Worm (Caenorhabditis elegans) whole organism, mixed stage, embryonic: ENCODE measurements around the gene F36H9.1.
A peak's percentile ranks its signal among the peaks of the same experiment; 100 is the strongest.
"Not testable (repeated sequence)": the region's sequence is repeated elsewhere in the genome, so short reads cannot be mapped to it uniquely, and the experiment has no call there.

Experiments used
- M03D4.4 ChIP-seq: sonication (generic microtip); optimal IDR thresholded peaks from 2 replicates; lab custom pipeline; 2017; ENCODE audit warnings: mild to moderate bottlenecking, missing genetic modification characterization, missing compliant biosample characterization
- bed-3 ChIP-seq: fragments of 200-800 bp; sonication (Bioruptor generic); optimal IDR thresholded peaks from 3 replicates; lab custom pipeline; 2018; ENCODE audit warnings: mild to moderate bottlenecking, missing genetic modification characterization, moderate library complexity, missing compliant biosample characterization
- blmp-1 ChIP-seq: fragments of 150-350 bp; optimal IDR thresholded peaks from 2 replicates; lab custom pipeline; 2014; ENCODE audit warnings: missing biosample characterization, missing genetic modification characterization
- ceh-39 ChIP-seq: fragments of 150-350 bp; optimal IDR thresholded peaks from 2 replicates; lab custom pipeline; 2014; ENCODE audit warnings: missing biosample characterization, missing genetic modification characterization
- ceh-43 ChIP-seq: fragments of 200-800 bp; sonication (Bioruptor generic); optimal IDR thresholded peaks from 2 replicates; lab custom pipeline; 2018; ENCODE audit warnings: mild to moderate bottlenecking, missing genetic modification characterization, moderate library complexity, missing compliant biosample characterization
- ceh-83 ChIP-seq: fragments of 200-800 bp; sonication (Bioruptor generic); optimal IDR thresholded peaks from 2 replicates; lab custom pipeline; 2018; ENCODE audit warnings: mild to moderate bottlenecking, missing genetic modification characterization, missing compliant biosample characterization
- ces-1 ChIP-seq: fragments of 150-350 bp; optimal IDR thresholded peaks from 2 replicates; lab custom pipeline; 2014; ENCODE audit warnings: missing biosample characterization, missing genetic modification reagents, missing genetic modification characterization
- cnd-1 ChIP-seq: fragments of 200-800 bp; sonication (Bioruptor generic); optimal IDR thresholded peaks from 2 replicates; lab custom pipeline; 2018; ENCODE audit warnings: mild to moderate bottlenecking, missing genetic modification characterization, missing compliant biosample characterization
- drap-1 ChIP-seq: fragments of 200-800 bp; sonication (Bioruptor generic); optimal IDR thresholded peaks from 3 replicates; lab custom pipeline; 2018; ENCODE audit warnings: mild to moderate bottlenecking, missing genetic modification characterization, missing compliant biosample characterization
- elt-1 ChIP-seq: sonication (generic microtip); optimal IDR thresholded peaks from 2 replicates; lab custom pipeline; 2017; ENCODE audit warnings: missing genetic modification characterization, mild to moderate bottlenecking, missing compliant biosample characterization, antibody characterized with exemption, moderate library complexity, borderline replicate concordance; ENCODE audit not compliant: insufficient read depth
- elt-3 ChIP-seq: fragments of 150-350 bp; optimal IDR thresholded peaks from 2 replicates; lab custom pipeline; 2014; ENCODE audit warnings: missing biosample characterization, missing genetic modification characterization
- flh-1 ChIP-seq: fragments of 200-800 bp; sonication (Bioruptor generic); optimal IDR thresholded peaks from 2 replicates; lab custom pipeline; 2018; ENCODE audit warnings: mild to moderate bottlenecking, missing genetic modification characterization, moderate library complexity, missing compliant biosample characterization
- ham-2 ChIP-seq: fragments of 200-800 bp; sonication (Bioruptor generic); optimal IDR thresholded peaks from 2 replicates; lab custom pipeline; 2018; ENCODE audit warnings: mild to moderate bottlenecking, missing genetic modification characterization, missing compliant biosample characterization
- hlh-1 ChIP-seq: fragments of 150-350 bp; optimal IDR thresholded peaks from 2 replicates; lab custom pipeline; 2014; ENCODE audit warnings: missing biosample characterization, missing genetic modification reagents, missing genetic modification characterization
- lsy-2 ChIP-seq: fragments of 150-350 bp; optimal IDR thresholded peaks from 2 replicates; lab custom pipeline; 2014; ENCODE audit warnings: missing biosample characterization, missing genetic modification characterization
- mab-5 ChIP-seq: fragments of 150-350 bp; optimal IDR thresholded peaks from 2 replicates; lab custom pipeline; 2014; ENCODE audit warnings: missing biosample characterization, missing genetic modification characterization
- mep-1 ChIP-seq: fragments of 150-350 bp; optimal IDR thresholded peaks from 2 replicates; lab custom pipeline; 2017; ENCODE audit warnings: missing biosample characterization, missing genetic modification reagents, missing genetic modification characterization, inconsistent platforms
- mls-2 ChIP-seq: sonication (generic microtip); optimal IDR thresholded peaks from 2 replicates; lab custom pipeline; 2016; ENCODE audit warnings: mild to moderate bottlenecking, missing genetic modification characterization, moderate library complexity, missing compliant biosample characterization
- nhr-2 ChIP-seq: fragments of 150-350 bp; optimal IDR thresholded peaks from 2 replicates; lab custom pipeline; 2014; ENCODE audit warnings: missing biosample characterization, missing genetic modification characterization
- nhr-237 ChIP-seq: fragments of 150-350 bp; optimal IDR thresholded peaks from 2 replicates; lab custom pipeline; 2014; ENCODE audit warnings: missing biosample characterization, missing genetic modification characterization
- nhr-28 ChIP-seq: fragments of 150-350 bp; optimal IDR thresholded peaks from 2 replicates; lab custom pipeline; 2014; ENCODE audit warnings: missing biosample characterization, missing genetic modification characterization
- nhr-76 ChIP-seq: sonication (generic microtip); optimal IDR thresholded peaks from 2 replicates; lab custom pipeline; 2017; ENCODE audit warnings: missing biosample characterization, missing genetic modification characterization
- pha-4 ChIP-seq: fragments of 150-350 bp; optimal IDR thresholded peaks from 2 replicates; lab custom pipeline; 2018; ENCODE audit warnings: missing biosample characterization, missing genetic modification reagents, missing genetic modification characterization
- snpc-4 ChIP-seq: fragments of 150-350 bp; optimal IDR thresholded peaks from 2 replicates; lab custom pipeline; 2014; ENCODE audit warnings: missing biosample characterization, missing genetic modification characterization
- sptf-1 ChIP-seq: sonication (generic microtip); optimal IDR thresholded peaks from 2 replicates; lab custom pipeline; 2017; ENCODE audit warnings: mild to moderate bottlenecking, missing genetic modification characterization, moderate library complexity, missing compliant biosample characterization
- tbx-8 ChIP-seq: fragments of 200-800 bp; sonication (Bioruptor generic); optimal IDR thresholded peaks from 2 replicates; lab custom pipeline; 2018; ENCODE audit warnings: mild to moderate bottlenecking, missing genetic modification characterization, moderate library complexity, missing compliant biosample characterization
- unc-120 ChIP-seq: sonication (generic microtip); optimal IDR thresholded peaks from 2 replicates; lab custom pipeline; 2017; ENCODE audit warnings: missing genetic modification characterization, missing compliant biosample characterization; ENCODE audit not compliant: poor library complexity, severe bottlenecking
- unc-62 ChIP-seq: fragments of 150-350 bp; optimal IDR thresholded peaks from 2 replicates; lab custom pipeline; 2014; ENCODE audit warnings: missing biosample characterization, missing genetic modification reagents, missing genetic modification characterization
- ztf-11 ChIP-seq: fragments of 150-350 bp; optimal IDR thresholded peaks from 2 replicates; lab custom pipeline; 2014; ENCODE audit warnings: missing biosample characterization, missing genetic modification characterization

Gene F36H9.1

DNA sequence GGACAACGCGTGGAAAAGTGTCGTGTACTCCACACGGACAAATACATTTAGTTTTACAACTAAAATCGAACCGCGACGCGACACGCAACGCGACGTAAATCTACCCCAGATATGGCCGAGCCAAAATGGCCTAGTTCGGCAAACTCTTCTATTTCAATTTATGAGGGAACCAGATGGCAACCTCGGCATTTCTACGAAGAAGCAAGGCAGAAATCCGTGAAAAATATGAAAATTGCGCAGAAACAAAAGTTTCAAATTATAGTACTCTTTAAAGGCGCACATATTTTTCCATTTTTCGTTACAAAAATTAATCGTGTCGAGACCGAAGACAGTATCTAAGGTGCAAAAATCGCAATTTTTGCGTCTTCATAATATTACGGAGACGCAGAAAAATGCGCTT lies 20.5 kb downstream of the F36H9.1 start, which contains the start of gene Y46H3A.5:
Gene Y46H3A.5, minus strand, starts transcription at position 101 of the 400 bp plus-strand sequence.
- TF ChIP-seq nhr-28; snpc-4 (tag; lab: Kevin White, UChicago); elt-1 (tag; lab: Kevin White, UChicago): not testable (repeated sequence)

DNA sequence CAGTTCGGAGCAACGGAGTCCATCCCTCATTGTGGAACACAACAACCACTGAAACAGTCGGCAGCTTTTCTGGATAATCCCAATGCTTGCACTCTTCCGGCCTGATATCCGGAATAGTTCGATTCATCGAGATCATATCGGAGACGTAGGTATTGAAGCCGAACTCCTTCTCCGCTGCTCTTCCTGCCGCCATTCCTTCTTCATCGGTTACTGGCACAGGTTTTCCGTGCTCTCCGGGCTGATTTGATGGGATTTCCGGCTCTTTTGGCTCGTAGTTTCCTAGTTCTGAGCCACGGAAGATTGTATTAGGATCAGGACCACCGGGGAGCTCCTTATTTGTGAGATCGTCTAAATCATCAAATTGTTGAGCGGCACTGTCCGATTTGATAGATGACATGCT lies 25.7 kb downstream of the F36H9.1 start:
- no peak for TF ChIP-seq elt-3 (tag; lab: Kevin White, UChicago)
- no peak for TF ChIP-seq pha-4 (tag; lab: Kevin White, UChicago)
- TF ChIP-seq ztf-11 (tag; lab: Kevin White, UChicago): no peak
- TF ChIP-seq M03D4.4 (tag; lab: Kevin White, UChicago): no peak
- TF ChIP-seq unc-120 (tag; lab: Kevin White, UChicago): no peak
- TF ChIP-seq bed-3 (GFP tag; lab: Kevin White, UChicago): no peak
- no peak for TF ChIP-seq tbx-8 (GFP tag; lab: Kevin White, UChicago)
- no peak for TF ChIP-seq mab-5 (tag; lab: Kevin White, UChicago)
- no peak for TF ChIP-seq mls-2

DNA sequence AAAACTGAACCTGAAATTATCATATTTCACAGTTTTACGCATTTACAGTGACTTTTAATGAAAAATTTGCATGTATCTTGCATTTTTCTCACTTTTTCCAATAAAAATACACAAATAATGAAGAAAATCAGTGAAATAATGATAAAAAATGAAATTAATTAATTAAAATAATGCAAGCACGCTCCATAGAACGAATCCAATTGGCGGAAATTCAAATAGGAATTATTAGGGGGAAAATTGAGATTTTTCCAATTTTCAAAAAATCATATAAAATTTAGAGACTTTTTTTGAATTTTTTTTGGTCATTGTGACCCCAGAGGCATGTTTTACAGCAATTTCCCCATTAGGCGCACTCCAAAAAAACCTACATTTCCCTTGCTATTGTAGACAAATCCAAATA lies 26.4 kb downstream of the F36H9.1 start:
- TF ChIP-seq pha-4 (tag; lab: Kevin White, UChicago) (no peak), ztf-11 (tag; lab: Kevin White, UChicago) (no peak), mls-2 (no peak), ces-1 (GFP tag; lab: Kevin White, UChicago) (no peak), M03D4.4 (tag; lab: Kevin White, UChicago) (no peak), unc-120 (tag; lab: Kevin White, UChicago) (no peak), nhr-76 (tag; lab: Kevin White, UChicago) (no peak), mep-1 (tag; lab: Kevin White, UChicago) (no peak), bed-3 (GFP tag; lab: Kevin White, UChicago) (no peak), ceh-39 (tag; lab: Kevin White, UChicago) (no peak), cnd-1 (no peak), nhr-237 (tag; lab: Kevin White, UChicago) (no peak), snpc-4 (tag; lab: Kevin White, UChicago) (no peak), blmp-1 (no peak)

ce11 chrV:1821287-1821686 lies 27.0 kb downstream of the F36H9.1 start, which contains the start of the genes gly-7 and mrpl-39:
Gene gly-7, minus strand, starts transcription at chrV:1821323.
Gene mrpl-39, plus strand, starts transcription at chrV:1821579.
- TF ChIP-seq elt-3 (tag; lab: Kevin White, UChicago) (no peak), ham-2 (GFP tag; lab: Kevin White, UChicago) (peak; percentile 14), sptf-1 (tag; lab: Kevin White, UChicago) (peak; percentile 73), nhr-237 (tag; lab: Kevin White, UChicago) (peak; percentile 5), mls-2 (peak; percentile 29), blmp-1 (peak; percentile 29), nhr-76 (tag; lab: Kevin White, UChicago) (no peak), mep-1 (tag; lab: Kevin White, UChicago) (peak; percentile 5), nhr-2 (no peak), drap-1 (GFP tag; lab: Kevin White, UChicago) (peak; percentile 31), M03D4.4 (tag; lab: Kevin White, UChicago) (peak; percentile 48), bed-3 (GFP tag; lab: Kevin White, UChicago) (peak; percentile 17), hlh-1 (tag; lab: Kevin White, UChicago) (peak; percentile 40), elt-1 (tag; lab: Kevin White, UChicago) (no peak), unc-120 (tag; lab: Kevin White, UChicago) (peak; percentile 14)

- no peak for TF ChIP-seq ztf-11 (tag; lab: Kevin White, UChicago)
- no peak for TF ChIP-seq mep-1 (tag; lab: Kevin White, UChicago)
- no peak for TF ChIP-seq ceh-83 (GFP tag; lab: Kevin White, UChicago)
- TF ChIP-seq nhr-28: no peak
- no peak for TF ChIP-seq hlh-1 (tag; lab: Kevin White, UChicago)
These were observed 30.2 kb downstream of the F36H9.1 start for ce11 chrV:1824528-1824927.

ce11 chrV:1829973-1830372 lies 35.7 kb downstream of the F36H9.1 start, which contains the start of gene Y32G9B.1:
Gene Y32G9B.1, minus strand, starts transcription at chrV:1830073.
- no peak for TF ChIP-seq nhr-2
- TF ChIP-seq M03D4.4 (tag; lab: Kevin White, UChicago): no peak
- TF ChIP-seq blmp-1: no peak
- TF ChIP-seq elt-3 (tag; lab: Kevin White, UChicago): no peak
- TF ChIP-seq drap-1 (GFP tag; lab: Kevin White, UChicago): no peak
- TF ChIP-seq unc-62 (GFP tag; lab: Kevin White, UChicago): no peak
- TF ChIP-seq cnd-1: no peak
- TF ChIP-seq hlh-1 (tag; lab: Kevin White, UChicago): no peak
- TF ChIP-seq ces-1 (GFP tag; lab: Kevin White, UChicago): no peak
- no peak for TF ChIP-seq nhr-28
- TF ChIP-seq flh-1 (GFP tag; lab: Kevin White, UChicago): no peak
- no peak for TF ChIP-seq ceh-43 (GFP tag; lab: Kevin White, UChicago)
- no peak for TF ChIP-seq pha-4 (tag; lab: Kevin White, UChicago)
- TF ChIP-seq snpc-4 (tag; lab: Kevin White, UChicago): no peak
- TF ChIP-seq ceh-39 (tag; lab: Kevin White, UChicago): no peak
- TF ChIP-seq ceh-83 (GFP tag; lab: Kevin White, UChicago): no peak
- no peak for TF ChIP-seq tbx-8 (GFP tag; lab: Kevin White, UChicago)
- no peak for TF ChIP-seq lsy-2 (tag; lab: Kevin White, UChicago)
- no peak for TF ChIP-seq bed-3 (GFP tag; lab: Kevin White, UChicago)
